Fruit fly (Drosophila melanogaster) whole organism, embryonic: Measurements from ENCODE around the gene CG14174.
A peak's percentile ranks its signal among the peaks of the same experiment; 100 is the strongest.

ENCODE experiments used
- CG10959 ChIP-seq: fragments of 200-800 bp; sonication (Bioruptor generic); IDR thresholded peaks from 2 replicates; pipeline ENCODE4 v1.3.6; 2022; ENCODE audit warnings: missing biosample characterization, missing genetic modification characterization
- CG11695 ChIP-seq: fragments of 200-800 bp; sonication (Bioruptor generic); IDR thresholded peaks from 3 replicates; pipeline ENCODE4 v1.3.6; 2022; ENCODE audit warnings: missing biosample characterization, missing genetic modification characterization
- CG11696 ChIP-seq: fragments of 200-800 bp; sonication (Bioruptor generic); IDR thresholded peaks from 2 replicates; pipeline ENCODE4 v1.3.6; 2022; ENCODE audit warnings: missing biosample characterization, missing genetic modification characterization
- CG1233 ChIP-seq: fragments of 200-800 bp; sonication (Bioruptor generic); optimal IDR thresholded peaks from 4 replicates; lab custom pipeline; 2018; ENCODE audit warnings: missing biosample characterization, mild to moderate bottlenecking, missing genetic modification characterization
- CG16813 ChIP-seq: fragments of 200-800 bp; sonication (Bioruptor generic); IDR thresholded peaks from 3 replicates; pipeline ENCODE4 v1.3.6; 2022; ENCODE audit warnings: missing biosample characterization, missing genetic modification characterization; ENCODE audit not compliant: partially characterized antibody
- CG17359 ChIP-seq: fragments of 200-800 bp; sonication (Bioruptor generic); optimal IDR thresholded peaks from 3 replicates; lab custom pipeline; 2018; ENCODE audit warnings: missing biosample characterization, mild to moderate bottlenecking, missing genetic modification characterization, moderate library complexity
- CG1792 ChIP-seq: fragments of 200-800 bp; sonication (Bioruptor generic); optimal IDR thresholded peaks from 2 replicates; lab custom pipeline; 2016; ENCODE audit warnings: missing biosample characterization, missing genetic modification characterization
- CG2875 ChIP-seq: fragments of 200-800 bp; sonication (Bioruptor generic); optimal IDR thresholded peaks from 2 replicates; lab custom pipeline; 2017; ENCODE audit warnings: missing biosample characterization, mild to moderate bottlenecking, missing genetic modification characterization, missing genetic modification reagents
- CG32532 ChIP-seq: fragments of 200-800 bp; sonication (Bioruptor generic); IDR thresholded peaks from 2 replicates; pipeline ENCODE4 v1.3.6; 2022; ENCODE audit warnings: missing biosample characterization, missing genetic modification characterization
- CG42726 ChIP-seq: fragments of 200-800 bp; sonication (Bioruptor generic); IDR thresholded peaks from 2 replicates; pipeline ENCODE4 v1.3.6; 2022; ENCODE audit warnings: missing biosample characterization, missing genetic modification characterization; ENCODE audit not compliant: partially characterized antibody
- CG6175 ChIP-seq: fragments of 200-800 bp; sonication (Bioruptor generic); IDR thresholded peaks from 3 replicates; pipeline ENCODE4 v1.3.6; 2022; ENCODE audit warnings: missing biosample characterization, missing genetic modification characterization
- CG8388 ChIP-seq: fragments of 200-800 bp; sonication (Bioruptor generic); optimal IDR thresholded peaks from 2 replicates; lab custom pipeline; 2019; ENCODE audit warnings: missing biosample characterization, mild to moderate bottlenecking, missing genetic modification characterization, moderate library complexity
- D ChIP-seq, 2 experiments: fragments of 200-800 bp in 1 of 2; fragments of >200 bp in 1 of 2; sonication (Bioruptor generic) in 1 of 2; optimal IDR thresholded peaks; 2 replicates in 1 of 2; 3 replicates in 1 of 2; lab custom pipeline; 2017; ENCODE audit warnings: mild to moderate bottlenecking in 1 of 2, missing biosample characterization in 1 of 2, missing genetic modification characterization in 1 of 2, missing genetic modification reagents in 1 of 2
- D19A ChIP-seq: fragments of 200-800 bp; optimal IDR thresholded peaks from 3 replicates; lab custom pipeline; 2019; ENCODE audit warnings: missing biosample characterization, mild to moderate bottlenecking, missing genetic modification characterization, moderate library complexity
- Dbx ChIP-seq: fragments of 200-800 bp; sonication (Bioruptor generic); IDR thresholded peaks from 3 replicates; pipeline ENCODE4 v1.3.6; 2022; ENCODE audit warnings: missing biosample characterization, missing genetic modification characterization
- Dll ChIP-seq: fragments of 200-800 bp; sonication (Bioruptor generic); IDR thresholded peaks from 4 replicates; pipeline ENCODE4 v1.3.6; 2022; ENCODE audit warnings: missing biosample characterization, missing genetic modification characterization; ENCODE audit not compliant: partially characterized antibody
- Dp ChIP-seq: fragments of 200-800 bp; sonication (Bioruptor generic); optimal IDR thresholded peaks from 2 replicates; lab custom pipeline; 2018; ENCODE audit warnings: missing biosample characterization, mild to moderate bottlenecking, missing genetic modification characterization, moderate library complexity
- E2f1 ChIP-seq: fragments of 200-800 bp; sonication (Bioruptor generic); IDR thresholded peaks from 2 replicates; pipeline ENCODE4 v1.3.6; 2022; ENCODE audit warnings: missing biosample characterization, missing genetic modification characterization
- Hey ChIP-seq: fragments of 200-800 bp; sonication (Bioruptor generic); optimal IDR thresholded peaks from 3 replicates; lab custom pipeline; 2018; ENCODE audit warnings: missing biosample characterization, mild to moderate bottlenecking, missing genetic modification characterization
- Hr78 ChIP-seq, 2 experiments: fragments of 200-800 bp in 1 of 2; fragments of >200 bp in 1 of 2; sonication (Bioruptor generic) in 1 of 2; optimal IDR thresholded peaks; 2 replicates each; lab custom pipeline; 2017 to 2019; ENCODE audit warnings: missing biosample characterization in 2 of 2, missing genetic modification characterization in 2 of 2, mild to moderate bottlenecking in 1 of 2, moderate library complexity in 1 of 2
- Lhr ChIP-seq: fragments of 200-800 bp; sonication (Bioruptor generic); optimal IDR thresholded peaks from 3 replicates; lab custom pipeline; 2017; ENCODE audit warnings: mild to moderate bottlenecking, missing biosample characterization, missing genetic modification reagents, missing genetic modification characterization
- Lpt ChIP-seq: fragments of >200 bp; optimal IDR thresholded peaks from 2 replicates; lab custom pipeline; 2018; ENCODE audit warnings: missing biosample characterization, missing genetic modification characterization
- Med ChIP-seq: fragments of 200-800 bp; sonication (Bioruptor generic); peaks from one replicate; lab custom pipeline; 2016; ENCODE audit warnings: missing biosample characterization, missing genetic modification characterization, mild to moderate bottlenecking, inconsistent platforms, moderate library complexity
- NFAT ChIP-seq: fragments of 200-800 bp; sonication (Bioruptor generic); IDR thresholded peaks from 2 replicates; pipeline ENCODE4 v1.3.6; 2022; ENCODE audit warnings: missing biosample characterization, missing genetic modification characterization
- NfI ChIP-seq: fragments of 200-800 bp; sonication (Bioruptor generic); optimal IDR thresholded peaks from 3 replicates; lab custom pipeline; 2018; ENCODE audit warnings: missing biosample characterization, mild to moderate bottlenecking, missing genetic modification characterization, moderate library complexity
- Optix ChIP-seq: fragments of 200-800 bp; sonication (Bioruptor generic); IDR thresholded peaks from 3 replicates; pipeline ENCODE4 v1.3.6; 2022; ENCODE audit warnings: missing biosample characterization, missing genetic modification characterization
- Six4 ChIP-seq: fragments of 200-800 bp; sonication (Bioruptor generic); optimal IDR thresholded peaks from 2 replicates; lab custom pipeline; 2016; ENCODE audit warnings: missing biosample characterization, missing genetic modification characterization
- Ssrp ChIP-seq: fragments of 200-800 bp; sonication (Bioruptor generic); optimal IDR thresholded peaks from 2 replicates; lab custom pipeline; 2018; ENCODE audit warnings: missing biosample characterization, mild to moderate bottlenecking, missing genetic modification characterization, moderate library complexity
- Usf ChIP-seq: fragments of 200-800 bp; sonication (Bioruptor generic); optimal IDR thresholded peaks from 2 replicates; lab custom pipeline; 2017; ENCODE audit warnings: missing genotype, missing biosample characterization, missing genetic modification characterization
- ab ChIP-seq: fragments of 200-800 bp; sonication (Bioruptor generic); optimal IDR thresholded peaks from 2 replicates; lab custom pipeline; 2016; ENCODE audit warnings: missing biosample characterization, missing genetic modification characterization
- ap ChIP-seq: fragments of 200-800 bp; sonication (Bioruptor generic); IDR thresholded peaks from 2 replicates; pipeline ENCODE4 v1.3.6; 2022; ENCODE audit warnings: missing biosample characterization, missing genetic modification characterization
- az2 ChIP-seq: fragments of 200-800 bp; sonication (Bioruptor generic); optimal IDR thresholded peaks from 3 replicates; lab custom pipeline; 2016; ENCODE audit warnings: missing biosample characterization, missing genetic modification characterization
- bowl ChIP-seq: fragments of 200-800 bp; sonication (Bioruptor generic); IDR thresholded peaks from 2 replicates; pipeline ENCODE4 v1.3.6; 2022; ENCODE audit warnings: missing biosample characterization, missing genetic modification characterization
- ci ChIP-seq: fragments of 200-800 bp; sonication (Bioruptor generic); IDR thresholded peaks from 3 replicates; pipeline ENCODE4 v1.3.6; 2022; ENCODE audit warnings: missing biosample characterization, missing genetic modification characterization
- da ChIP-seq: fragments of 200-800 bp; sonication (Bioruptor generic); optimal IDR thresholded peaks from 2 replicates; lab custom pipeline; 2016; ENCODE audit warnings: missing biosample characterization, missing genetic modification characterization
- dan ChIP-seq: fragments of 200-800 bp; sonication (Bioruptor generic); IDR thresholded peaks from 2 replicates; pipeline ENCODE4 v1.3.6; 2022; ENCODE audit warnings: missing biosample characterization, missing genetic modification characterization
- dimm ChIP-seq: fragments of 200-800 bp; sonication (Bioruptor generic); IDR thresholded peaks from 2 replicates; pipeline ENCODE4 v1.3.6; 2022; ENCODE audit warnings: missing biosample characterization, missing genetic modification characterization
- disco-r ChIP-seq: fragments of 200-800 bp; sonication (Bioruptor generic); optimal IDR thresholded peaks from 2 replicates; lab custom pipeline; 2016; ENCODE audit warnings: missing biosample characterization, missing genetic modification characterization
- eyg ChIP-seq: fragments of 200-800 bp; sonication (Bioruptor generic); optimal IDR thresholded peaks from 3 replicates; lab custom pipeline; 2016; ENCODE audit warnings: missing biosample characterization, missing genetic modification characterization
- kah ChIP-seq: fragments of 200-800 bp; sonication (Bioruptor generic); optimal IDR thresholded peaks from 2 replicates; lab custom pipeline; 2018; ENCODE audit warnings: missing biosample characterization, mild to moderate bottlenecking, missing genetic modification characterization
- nau ChIP-seq: fragments of 200-800 bp; sonication (Bioruptor generic); optimal IDR thresholded peaks from 3 replicates; lab custom pipeline; 2017; ENCODE audit warnings: missing biosample characterization, mild to moderate bottlenecking, missing genetic modification characterization, missing genetic modification reagents
- pum ChIP-seq: fragments of 200-800 bp; sonication (Bioruptor generic); optimal IDR thresholded peaks from 2 replicates; lab custom pipeline; 2016; ENCODE audit warnings: missing biosample characterization, missing genetic modification characterization
- sima ChIP-seq: fragments of 200-800 bp; sonication (Bioruptor generic); optimal IDR thresholded peaks from 2 replicates; lab custom pipeline; 2016; ENCODE audit warnings: missing biosample characterization, missing genetic modification characterization
- so ChIP-seq: fragments of 200-800 bp; sonication (Bioruptor generic); IDR thresholded peaks from 3 replicates; pipeline ENCODE4 v1.3.6; 2022; ENCODE audit warnings: missing biosample characterization, missing genetic modification characterization
- tio ChIP-seq: fragments of 200-800 bp; sonication (Bioruptor generic); optimal IDR thresholded peaks from 2 replicates; lab custom pipeline; 2017; ENCODE audit warnings: missing biosample characterization, missing genetic modification characterization, inconsistent platforms
- zen ChIP-seq: fragments of 200-800 bp; sonication (Bioruptor generic); optimal IDR thresholded peaks from 3 replicates; lab custom pipeline; 2018; ENCODE audit warnings: missing biosample characterization, mild to moderate bottlenecking, missing genetic modification characterization, moderate library complexity

Gene CG14174

dm6 chr3L:9692234-9692891 lies 26.8 kb upstream of the CG14174 start (continued):
- TF ChIP-seq Hr78 (GFP tag; optimal IDR thresholded peaks at IDR 0.05; lab: Kevin White, UChicago): peak in 1 of 2 experiments; percentile 82
- no peak for TF ChIP-seq Six4
- peak; percentile 53; the same call in 1 of the 3 replicates for TF ChIP-seq ci
- peak; percentile 99 for TF ChIP-seq kah
- no peak for TF ChIP-seq az2 (GFP tag; lab: Kevin White, UChicago)
- no peak for TF ChIP-seq CG42726

DNA sequence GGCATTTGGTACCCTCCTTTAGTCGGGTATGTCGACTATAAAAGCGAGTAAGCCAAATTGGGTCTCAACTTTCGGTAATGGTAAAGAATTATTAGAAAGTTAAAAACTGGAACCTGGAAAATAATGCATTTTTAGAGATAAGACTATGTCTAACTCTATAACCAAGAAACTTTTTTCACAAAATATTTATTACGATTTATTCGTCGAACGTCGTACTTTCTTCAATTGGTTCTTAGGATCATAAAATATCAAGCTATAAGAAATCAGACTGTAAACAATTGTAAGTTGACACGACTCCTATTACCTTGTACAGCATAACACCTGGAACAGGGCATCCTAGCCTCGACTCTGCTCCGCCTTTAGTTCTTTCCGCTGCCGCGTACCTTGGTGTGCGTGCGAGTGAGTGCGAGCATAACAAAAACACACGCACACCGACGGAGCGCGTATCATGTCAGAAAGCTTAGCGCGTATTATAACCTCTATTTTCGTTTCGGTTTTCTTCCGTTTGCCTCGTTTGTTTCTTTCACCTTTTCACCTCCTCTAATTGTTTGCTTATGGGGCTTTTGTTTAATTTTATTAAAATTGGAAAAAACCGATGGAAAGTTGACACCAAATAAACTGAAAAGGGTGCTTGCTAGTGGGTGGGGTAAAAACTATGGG lies 26.1 kb upstream of the CG14174 start:
- TF ChIP-seq ci: peak; percentile 84
- peak; percentile 74; the same call in 1 of the 2 replicates for TF ChIP-seq CG10959 (GFP tag; lab: Robert Waterston, UW)
- TF ChIP-seq ap (GFP tag; lab: Robert Waterston, UW): peak; percentile 75; the same call in 1 of the 2 replicates
- peak; percentile 33; the same call in 1 of the 2 replicates for TF ChIP-seq bowl (GFP tag; lab: Robert Waterston, UW)
- TF ChIP-seq nau (GFP tag; lab: Kevin White, UChicago): peak; percentile 92
- peak; percentile 82 for TF ChIP-seq E2f1 (GFP tag; lab: Robert Waterston, UW)
- TF ChIP-seq zen (tag; lab: Kevin White, UChicago): peak; percentile 74
- peak; percentile 93 for TF ChIP-seq CG11695 (GFP tag; lab: Robert Waterston, UW)
- peak; percentile 63; the same call in 1 of the 2 replicates for TF ChIP-seq dan (GFP tag; lab: Robert Waterston, UW)
- peak; percentile 79 for TF ChIP-seq dimm (GFP tag; lab: Robert Waterston, UW)
- peak; percentile 84 for TF ChIP-seq Lhr
- peak; percentile 97 for TF ChIP-seq pum (GFP tag; lab: Kevin White, UChicago)
- TF ChIP-seq D19A (tag; lab: Kevin White, UChicago): peak; percentile 99
- TF ChIP-seq D (optimal IDR thresholded peaks at IDR 0.05; lab: Kevin White, UChicago): no peak
- peak; percentile 97 for TF ChIP-seq D (GFP tag; optimal IDR thresholded peaks at IDR 0.05; lab: Kevin White, UChicago)
- peak; percentile 91 for TF ChIP-seq CG1792 (GFP tag; lab: Kevin White, UChicago)
- peak; percentile 93 for TF ChIP-seq Usf
- TF ChIP-seq NFAT (GFP tag; lab: Robert Waterston, UW): peak; percentile 76
- TF ChIP-seq CG32532: peak; percentile 89
- peak; percentile 86 for TF ChIP-seq CG2875 (GFP tag; lab: Kevin White, UChicago)
- TF ChIP-seq Six4: peak; percentile 94
- no peak for TF ChIP-seq CG11696 (GFP tag; lab: Robert Waterston, UW)
- TF ChIP-seq CG6175 (GFP tag; lab: Robert Waterston, UW): peak; percentile 79; the same call in 1 of the 3 replicates
- TF ChIP-seq Dp (GFP tag; lab: Kevin White, UChicago): no peak
- peak in 1 of 2 experiments; percentile 91 for TF ChIP-seq Hr78 (GFP tag; optimal IDR thresholded peaks at IDR 0.05; lab: Kevin White, UChicago)
- no peak for TF ChIP-seq CG16813 (GFP tag; lab: Robert Waterston, UW)
- TF ChIP-seq CG17359 (tag; lab: Kevin White, UChicago): peak; percentile 89
- TF ChIP-seq Ssrp: peak; percentile 96
- TF ChIP-seq sima (GFP tag; lab: Kevin White, UChicago): peak; percentile 80
- TF ChIP-seq CG8388 (GFP tag; lab: Kevin White, UChicago): peak; percentile 91
- TF ChIP-seq Med: peak; percentile 99
- peak; percentile 94 for TF ChIP-seq da (GFP tag; lab: Kevin White, UChicago)
- peak; percentile 54 for TF ChIP-seq Hey
- TF ChIP-seq tio (GFP tag; lab: Kevin White, UChicago): peak; percentile 98
- peak; percentile 95 for TF ChIP-seq disco-r
- no peak for TF ChIP-seq kah
- peak; percentile 94 for TF ChIP-seq NfI
- peak; percentile 96 for TF ChIP-seq CG1233
- no peak for TF ChIP-seq Dll (GFP tag; lab: Robert Waterston, UW)
- peak; percentile 95 for TF ChIP-seq eyg (GFP tag; lab: Kevin White, UChicago)
- TF ChIP-seq ab (GFP tag; lab: Kevin White, UChicago): peak; percentile 88
- TF ChIP-seq so (GFP tag; lab: Robert Waterston, UW): peak; percentile 86; the same call in 2 of the 3 replicates
- TF ChIP-seq Lpt: no peak
- peak; percentile 86 for TF ChIP-seq Optix (GFP tag; lab: Robert Waterston, UW)
- peak; percentile 93 for TF ChIP-seq Dbx (GFP tag; lab: Robert Waterston, UW)
